Worm (Caenorhabditis elegans) whole organism, L4 larva: ENCODE data around the gene ifp-1.

Source experiments
- R02D3.7 ChIP-seq: fragments of 150-350 bp; sonication (generic microtip); optimal IDR thresholded peaks from 3 replicates; lab custom pipeline; 2014; ENCODE audit warnings: missing biosample characterization, missing genetic modification characterization
- dpl-1 ChIP-seq: fragments of 150-350 bp; optimal IDR thresholded peaks from 2 replicates; lab custom pipeline; 2014; ENCODE audit warnings: missing biosample characterization, missing genetic modification reagents, missing genetic modification characterization
- hlh-30 ChIP-seq: sonication (generic microtip); optimal IDR thresholded peaks from 2 replicates; lab custom pipeline; 2017; ENCODE audit warnings: antibody characterized with exemption, mild to moderate bottlenecking, missing genetic modification characterization, missing compliant biosample characterization; ENCODE audit not compliant: insufficient read depth
- nhr-76 ChIP-seq: fragments of 150-350 bp; optimal IDR thresholded peaks from 2 replicates; lab custom pipeline; 2014; ENCODE audit warnings: missing biosample characterization, missing genetic modification characterization
- pha-4 ChIP-seq, 2 experiments: fragments of 150-350 bp in 1 of 2; fragments of 200-800 bp in 1 of 2; sonication (Bioruptor generic) in 1 of 2; IDR thresholded peaks in 1 of 2; optimal IDR thresholded peaks in 1 of 2; 2 replicates each; pipeline versions ENCODE4 v1.3.6 to Lab custom; 2014 to 2022; ENCODE audit warnings: missing genetic modification characterization in 2 of 2, missing genetic modification reagents in 2 of 2, missing biosample characterization in 1 of 2, missing compliant biosample characterization in 1 of 2
- unc-62 ChIP-seq, 3 experiments: fragments of 150-350 bp in 1 of 3; sonication (generic microtip); optimal IDR thresholded peaks in 2 of 3; peaks in 1 of 3; 1 replicate in 1 of 3; 2 replicates in 2 of 3; lab custom pipeline; 2014 to 2017; ENCODE audit warnings: missing biosample characterization in 3 of 3, missing genetic modification characterization in 3 of 3, missing genetic modification reagents in 3 of 3, missing genotype in 1 of 3
- zfp-2 ChIP-seq: sonication (generic microtip); optimal IDR thresholded peaks from 2 replicates; lab custom pipeline; 2016; ENCODE audit warnings: mild to moderate bottlenecking, missing genetic modification characterization, missing compliant biosample characterization

DNA sequence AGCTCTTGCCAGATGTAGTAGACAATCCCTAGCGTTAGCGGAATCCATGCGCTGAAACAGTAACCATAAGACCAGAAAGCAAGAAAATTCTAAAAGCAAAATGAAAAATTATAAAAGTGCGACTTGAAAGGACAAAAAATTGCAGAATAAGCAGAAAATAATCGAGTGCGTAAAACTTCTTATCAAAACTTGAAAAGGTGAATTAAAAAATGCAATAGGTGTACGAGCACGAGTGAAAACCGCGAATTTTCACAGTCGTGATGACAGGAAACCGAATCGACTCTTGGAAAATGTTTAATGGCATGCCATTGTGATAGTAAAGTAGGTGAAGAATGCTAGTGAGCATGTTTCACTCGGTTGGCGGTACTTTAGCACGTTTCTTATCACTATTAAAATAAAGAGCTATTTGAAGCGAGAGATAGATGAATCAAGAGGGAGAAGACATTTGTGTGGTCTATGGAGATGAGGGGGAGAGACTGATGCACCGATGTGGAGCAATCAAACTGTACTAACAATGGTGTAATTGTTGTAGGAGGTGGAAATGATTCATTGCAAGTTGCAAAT, at the start of gene ifp-1:
- no peak for TF ChIP-seq R02D3.7 (tag; lab: Kevin White, UChicago)
- peak; percentile 48 for TF ChIP-seq hlh-30 (tag; lab: Kevin White, UChicago)
- no peak for TF ChIP-seq pha-4 (GFP tag; IDR thresholded peaks at IDR 0.05; lab: Robert Waterston, UW)
- TF ChIP-seq pha-4 (tag; optimal IDR thresholded peaks at IDR 0.05; lab: Kevin White, UChicago) = no peak
- TF ChIP-seq dpl-1 = no peak
- TF ChIP-seq unc-62 (GFP tag; optimal IDR thresholded peaks at IDR 0.05 in 1 of 2; lab: Kevin White, UChicago) = peak in 1 of 2 experiments; percentile 73
- no peak for TF ChIP-seq unc-62 (tag; optimal IDR thresholded peaks at IDR 0.05; lab: Kevin White, UChicago)
- TF ChIP-seq nhr-76 (tag; lab: Kevin White, UChicago) = no peak
- TF ChIP-seq zfp-2 = no peak
